Fruit fly (Drosophila melanogaster): Measurements from ENCODE around the gene Nedd8.
A peak's percentile ranks its signal among the peaks of the same experiment; 100 is the strongest.

Gene Nedd8

DNA sequence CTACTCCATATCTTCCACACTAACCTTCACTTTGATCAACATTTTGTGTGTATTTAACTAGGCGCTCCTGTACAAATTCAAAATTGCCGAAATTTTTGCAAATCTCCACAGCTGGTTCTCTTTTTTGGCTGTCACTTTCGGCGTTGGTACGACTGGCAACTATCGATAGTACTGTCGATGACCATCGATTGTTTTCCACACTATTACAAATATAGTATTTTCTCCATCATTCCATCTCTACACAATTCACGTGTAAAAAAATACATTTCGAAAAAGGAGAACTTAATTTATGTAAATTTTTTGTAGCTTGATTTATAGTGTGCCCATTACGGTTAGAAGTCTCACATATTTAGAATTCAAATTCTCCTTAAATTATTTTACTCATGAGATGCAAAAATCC lies at the start of gene Nedd8 (continued):
- TF ChIP-seq HHEX (GFP tag; optimal IDR thresholded peaks at IDR 0.05), result no peak
- peak; percentile 93 for TF ChIP-seq amos (GFP tag; IDR thresholded peaks at IDR 0.05; ENCODE audit: partially characterized antibody)
- no peak for TF ChIP-seq CG34376 (GFP tag; optimal IDR thresholded peaks at IDR 0.05)
- peak; percentile 89 for TF ChIP-seq MBD-R2 (GFP tag; IDR thresholded peaks at IDR 0.05)
- TF ChIP-seq Atf-2 (GFP tag; optimal IDR thresholded peaks at IDR 0.05), result no peak
- peak; percentile 76 for TF ChIP-seq E2f2 (GFP tag; IDR thresholded peaks at IDR 0.05)
- no peak for TF ChIP-seq CG4854 (GFP tag; optimal IDR thresholded peaks at IDR 0.05)
- no peak for TF ChIP-seq Vsx1 (GFP tag; optimal IDR thresholded peaks at IDR 0.05)
- TF ChIP-seq Bgb (GFP tag; IDR thresholded peaks at IDR 0.05; ENCODE audit: partially characterized antibody), result peak; percentile 94
- no peak for TF ChIP-seq CG3726 (GFP tag; IDR thresholded peaks at IDR 0.05)
- TF ChIP-seq jing (GFP tag; optimal IDR thresholded peaks at IDR 0.05), result no peak
- no peak for TF ChIP-seq CG10565 (GFP tag; optimal IDR thresholded peaks at IDR 0.05)
- TF ChIP-seq gsb (GFP tag; IDR thresholded peaks at IDR 0.05), result no peak
- no peak for TF ChIP-seq TFAM (GFP tag; optimal IDR thresholded peaks at IDR 0.05)
- peak; percentile 69 for TF ChIP-seq tna (GFP tag; IDR thresholded peaks at IDR 0.05; ENCODE audit: partially characterized antibody)
- TF ChIP-seq D19B (GFP tag; optimal IDR thresholded peaks at IDR 0.05), result no peak
- peak; percentile 83 for TF ChIP-seq sens (GFP tag)
- TF ChIP-seq CG12236 (GFP tag; optimal IDR thresholded peaks at IDR 0.05), result no peak
- TF ChIP-seq CG16813 (GFP tag; IDR thresholded peaks at IDR 0.05; ENCODE audit: partially characterized antibody), result peak; percentile 83
- TF ChIP-seq CoRest (tag; optimal IDR thresholded peaks at IDR 0.05), result peak; percentile 29
- no peak for TF ChIP-seq stc (GFP tag; IDR thresholded peaks at IDR 0.05)
- TF ChIP-seq Sox102F (GFP tag; optimal IDR thresholded peaks at IDR 0.05), result no peak
- TF ChIP-seq sug (tag; optimal IDR thresholded peaks at IDR 0.05), result peak; percentile 16
- no peak for TF ChIP-seq kni (GFP tag; optimal IDR thresholded peaks at IDR 0.05)
- peak; percentile 30 for TF ChIP-seq CG13894 (tag; optimal IDR thresholded peaks at IDR 0.05)
- TF ChIP-seq fu2 (GFP tag; optimal IDR thresholded peaks at IDR 0.05), result no peak
- peak; percentile 11 for TF ChIP-seq Sin3A (optimal IDR thresholded peaks at IDR 0.05)
- no peak for TF ChIP-seq Awh (GFP tag; IDR thresholded peaks at IDR 0.05)
- no peak for TF ChIP-seq CG2889 (GFP tag; IDR thresholded peaks at IDR 0.05)
- TF ChIP-seq so (GFP tag; IDR thresholded peaks at IDR 0.05), result no peak
- TF ChIP-seq hb (GFP tag; IDR thresholded peaks at IDR 0.05; ENCODE audit: partially characterized antibody), result peak; percentile 67; the same call in 2 of the 3 replicates
- TF ChIP-seq maf-S (GFP tag; optimal IDR thresholded peaks at IDR 0.05), result no peak
- no peak for TF ChIP-seq repo (GFP tag; optimal IDR thresholded peaks at IDR 0.05)
- TF ChIP-seq CG2678 (tag; optimal IDR thresholded peaks at IDR 0.05), result peak; percentile 1
- TF ChIP-seq vvl (GFP tag; IDR thresholded peaks at IDR 0.05), result peak; percentile 86
- no peak for TF ChIP-seq CG14014 (GFP tag; IDR thresholded peaks at IDR 0.05)
- TF ChIP-seq Aef1 (GFP tag; IDR thresholded peaks at IDR 0.05), result no peak
- no peak for TF ChIP-seq CG17328 (GFP tag; IDR thresholded peaks at IDR 0.05)
- TF ChIP-seq Pdp1 (GFP tag; optimal IDR thresholded peaks at IDR 0.05), result peak in 1 of 2 experiments; percentile 13
- peak; percentile 32 for TF ChIP-seq phol (tag; optimal IDR thresholded peaks at IDR 0.05)
- TF ChIP-seq CG2712 (tag; optimal IDR thresholded peaks at IDR 0.05), result peak; percentile 36
- TF ChIP-seq gro (GFP tag; optimal IDR thresholded peaks at IDR 0.05), result peak; percentile 20
- no peak for TF ChIP-seq CG17912 (GFP tag; optimal IDR thresholded peaks at IDR 0.05)
- peak; percentile 20; the same call in 1 of the 2 replicates for TF ChIP-seq Xrp1 (GFP tag; IDR thresholded peaks at IDR 0.05)
- no peak for TF ChIP-seq klu (GFP tag; IDR thresholded peaks at IDR 0.05)
- TF ChIP-seq CG8388 (GFP tag; optimal IDR thresholded peaks at IDR 0.05), result no peak
- no peak for TF ChIP-seq Hr39 (optimal IDR thresholded peaks at IDR 0.05)
- TF ChIP-seq CG6854 (GFP tag; optimal IDR thresholded peaks at IDR 0.05), result no peak
- no peak for TF ChIP-seq CG10654 (GFP tag; optimal IDR thresholded peaks at IDR 0.05)
- peak; percentile 17 for TF ChIP-seq Hmr (GFP tag; optimal IDR thresholded peaks at IDR 0.05)
- TF ChIP-seq lilli (GFP tag; optimal IDR thresholded peaks at IDR 0.05), result peak; percentile 33
- no peak for TF ChIP-seq MTF-1 (GFP tag; optimal IDR thresholded peaks at IDR 0.05; ENCODE audit: borderline replicate concordance)

Data from whole organism, embryonic.